Worm (Caenorhabditis elegans) whole organism, L1 larva: ENCODE data around the gene secs-1.

Experiments
- ceh-82 ChIP-seq, 3 experiments: fragments of 150-350 bp in 1 of 3; sonication (generic microtip) in 2 of 3; optimal IDR thresholded peaks; 2 replicates each; lab custom pipeline; 2014 to 2017; ENCODE audit warnings: missing biosample characterization in 3 of 3, missing genetic modification characterization in 3 of 3
- dsc-1 ChIP-seq: sonication (generic microtip); optimal IDR thresholded peaks from 2 replicates; lab custom pipeline; 2016; ENCODE audit warnings: mild to moderate bottlenecking, missing genetic modification characterization, missing compliant biosample characterization
- lin-35 ChIP-seq, 2 experiments: fragments of 150-350 bp; optimal IDR thresholded peaks; 2 replicates each; lab custom pipeline; 2014; ENCODE audit warnings: missing biosample characterization in 2 of 2, missing genetic modification characterization in 2 of 2, missing genetic modification reagents in 2 of 2
- nhr-77 ChIP-seq: fragments of 150-350 bp; optimal IDR thresholded peaks from 2 replicates; lab custom pipeline; 2014; ENCODE audit warnings: missing biosample characterization, missing genetic modification characterization
- unc-62 ChIP-seq: fragments of 150-350 bp; optimal IDR thresholded peaks from 2 replicates; lab custom pipeline; 2014; ENCODE audit warnings: missing biosample characterization, missing genetic modification reagents, missing genetic modification characterization
- zag-1 ChIP-seq: fragments of 150-350 bp; optimal IDR thresholded peaks from 2 replicates; lab custom pipeline; 2014; ENCODE audit warnings: missing biosample characterization, missing genetic modification characterization
- ztf-4 ChIP-seq: fragments of 150-350 bp; optimal IDR thresholded peaks from 2 replicates; lab custom pipeline; 2014; ENCODE audit warnings: missing biosample characterization, missing genetic modification characterization

ce11 chrV:10771390-10771789, 32.9 kb downstream of the secs-1 start, which contains the start of gene D1054.3:
- no peak for TF ChIP-seq ceh-82 (tag; optimal IDR thresholded peaks at IDR 0.05; lab: Kevin White, UChicago)
- TF ChIP-seq nhr-77 (tag; lab: Kevin White, UChicago): no peak
- no peak for TF ChIP-seq unc-62
- TF ChIP-seq ztf-4: no peak
- no peak for TF ChIP-seq lin-35 (GFP tag; optimal IDR thresholded peaks at IDR 0.05; lab: Kevin White, UChicago)
- no peak for TF ChIP-seq zag-1 (tag; lab: Kevin White, UChicago)
- no peak for TF ChIP-seq dsc-1 (tag; lab: Kevin White, UChicago)
